Worm (Caenorhabditis elegans) whole organism, dauer: ENCODE measurements around the gene gut-2.

ENCODE experiments used
- unc-62 ChIP-seq: sonication (generic microtip); optimal IDR thresholded peaks from 2 replicates; lab custom pipeline; 2017; ENCODE audit warnings: missing biosample characterization, missing genetic modification reagents, missing genetic modification characterization

gut-2 gene

DNA sequence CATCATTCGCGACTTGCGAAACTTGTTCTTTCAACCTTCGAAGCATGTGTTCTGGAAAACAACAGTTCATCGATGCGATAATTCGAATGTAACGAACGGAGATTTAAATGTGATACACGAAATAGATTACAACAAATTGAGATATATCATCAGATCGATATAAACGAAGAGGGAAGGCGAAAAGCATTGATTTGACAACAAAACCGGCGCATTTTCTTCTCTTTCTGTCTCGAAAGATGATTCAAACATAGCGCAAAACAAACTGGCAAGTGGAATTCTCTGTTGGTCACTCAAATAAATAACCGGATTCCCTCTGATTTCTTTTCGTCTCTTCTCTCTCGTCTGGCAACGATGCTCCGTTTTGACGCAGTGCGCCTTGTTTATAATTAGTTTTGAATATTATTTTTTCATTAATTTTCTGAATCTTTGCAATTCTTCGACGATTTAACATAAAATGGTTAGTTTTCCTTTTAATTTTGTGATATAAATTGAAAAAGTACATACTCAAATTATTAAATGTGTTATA lies at the start of gene gut-2, which contains the start of gene eea-1:
Gene gut-2 (plus strand): TSS at position 369 of the 526 bp plus-strand sequence.
Gene eea-1 (minus strand): TSS at position 51 of the 526 bp plus-strand sequence.
- TF ChIP-seq unc-62 (GFP tag; lab: Kevin White, UChicago) = no peak

DNA sequence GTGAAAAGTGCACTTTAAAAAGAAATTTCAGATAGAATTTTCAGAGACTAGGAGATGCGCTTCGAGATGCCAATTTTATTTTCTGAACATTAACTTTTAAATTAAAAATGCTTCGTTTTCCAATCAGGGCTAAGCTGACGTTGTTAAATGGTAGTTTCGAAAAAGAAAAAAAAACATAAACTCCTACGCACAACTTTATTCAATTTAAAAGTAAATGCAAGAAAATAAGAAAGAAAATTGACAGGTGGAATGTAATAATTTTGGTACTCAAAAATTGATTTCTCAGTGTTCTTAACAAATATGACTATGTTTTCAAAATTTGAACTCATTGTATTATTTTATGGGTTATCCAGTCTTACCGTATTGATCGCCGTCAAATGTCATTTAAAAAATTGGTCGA lies 44.2 kb upstream of the gut-2 start, which contains the start of gene lurp-2:
Gene lurp-2 (plus strand): TSS at position 301 of the 400 bp plus-strand sequence.
- no peak for TF ChIP-seq unc-62 (GFP tag; lab: Kevin White, UChicago)

DNA sequence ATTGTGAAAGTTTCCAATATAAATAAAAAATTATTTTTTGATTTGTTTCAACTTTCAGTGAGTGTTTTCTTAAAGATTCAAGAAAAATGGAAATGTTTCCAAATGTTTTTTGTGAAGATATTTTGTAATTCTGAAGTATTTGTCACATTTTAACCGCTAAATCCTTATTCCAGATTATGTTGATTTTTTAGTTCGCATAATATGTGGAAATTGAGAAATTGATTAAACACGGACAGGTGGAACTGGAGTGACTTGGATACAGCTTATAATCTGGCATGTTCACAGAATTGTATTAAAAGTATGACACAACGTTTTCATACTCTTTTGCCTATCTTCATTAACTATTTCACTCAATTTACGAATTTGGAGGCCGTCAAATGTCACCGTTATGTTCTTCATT lies 42.0 kb upstream of the gut-2 start, which contains the start of gene lurp-3:
Gene lurp-3 (plus strand): TSS at position 301 of the 400 bp plus-strand sequence.
- TF ChIP-seq unc-62 (GFP tag; lab: Kevin White, UChicago) = no peak

DNA sequence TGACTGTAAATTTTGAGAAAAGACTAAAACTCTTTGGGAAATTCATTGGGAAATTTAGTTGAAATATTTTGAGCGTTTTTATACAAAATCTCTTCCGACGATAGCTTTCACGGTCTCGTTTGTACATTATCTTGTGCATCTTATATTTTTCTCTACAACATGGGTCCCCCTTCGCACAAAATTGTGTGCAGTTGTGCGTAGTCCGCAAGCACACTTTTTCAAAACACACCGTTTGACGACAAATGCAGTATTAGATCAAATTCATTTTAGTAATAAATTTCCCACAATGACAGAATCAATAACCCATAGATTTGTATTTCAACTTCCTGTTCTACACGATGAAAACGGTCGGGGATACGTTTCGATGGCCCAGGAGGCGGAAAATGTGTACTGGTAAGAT lies 39.6 kb upstream of the gut-2 start, which contains the start of gene F25H9.2:
Gene F25H9.2 (plus strand): TSS at position 226 of the 400 bp plus-strand sequence.
- TF ChIP-seq unc-62 (GFP tag; lab: Kevin White, UChicago) = no peak

DNA sequence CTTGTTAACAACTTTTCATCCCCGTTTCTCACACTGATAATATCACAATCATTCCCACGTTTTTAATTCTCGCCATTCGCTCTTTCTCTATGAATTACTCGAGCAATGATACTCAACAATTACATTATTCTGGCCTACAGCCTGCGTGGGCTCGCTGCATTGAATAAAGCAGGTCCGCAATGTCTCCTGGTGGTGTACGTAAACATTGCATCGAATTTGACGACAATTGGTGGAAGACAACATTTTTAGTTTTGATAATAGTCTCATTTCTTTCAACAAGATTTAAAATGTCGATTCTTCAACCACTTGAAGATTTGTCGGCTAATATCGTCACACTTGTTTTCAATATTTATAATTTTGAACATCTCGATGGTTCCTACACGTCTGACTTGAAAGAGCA lies 38.2 kb upstream of the gut-2 start, which contains the start of gene bath-39:
Gene bath-39 (plus strand): TSS at position 137 of the 400 bp plus-strand sequence.
- no peak for TF ChIP-seq unc-62 (GFP tag; lab: Kevin White, UChicago)

DNA sequence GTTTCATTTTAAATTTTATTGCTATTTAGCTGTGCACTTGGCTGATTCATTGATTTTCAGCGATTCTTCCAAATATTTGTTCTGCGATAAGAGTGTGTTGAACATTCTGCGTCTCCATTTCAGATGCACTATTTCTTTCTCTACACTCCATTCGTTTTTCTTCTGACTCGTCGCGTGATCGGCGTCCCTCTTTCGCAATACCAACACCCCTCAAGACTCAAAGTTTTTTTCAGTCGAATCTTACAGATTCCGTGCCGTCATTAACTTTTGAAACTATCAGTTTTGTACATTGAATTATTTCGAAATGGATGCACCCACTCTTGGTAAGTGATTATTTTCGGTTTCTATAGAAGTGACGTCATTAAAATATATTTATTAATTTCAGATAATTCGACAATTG lies 34.5 kb upstream of the gut-2 start, which contains the start of gene frm-10:
Gene frm-10 (plus strand): TSS at position 234 of the 400 bp plus-strand sequence.
- no peak for TF ChIP-seq unc-62 (GFP tag; lab: Kevin White, UChicago)

DNA sequence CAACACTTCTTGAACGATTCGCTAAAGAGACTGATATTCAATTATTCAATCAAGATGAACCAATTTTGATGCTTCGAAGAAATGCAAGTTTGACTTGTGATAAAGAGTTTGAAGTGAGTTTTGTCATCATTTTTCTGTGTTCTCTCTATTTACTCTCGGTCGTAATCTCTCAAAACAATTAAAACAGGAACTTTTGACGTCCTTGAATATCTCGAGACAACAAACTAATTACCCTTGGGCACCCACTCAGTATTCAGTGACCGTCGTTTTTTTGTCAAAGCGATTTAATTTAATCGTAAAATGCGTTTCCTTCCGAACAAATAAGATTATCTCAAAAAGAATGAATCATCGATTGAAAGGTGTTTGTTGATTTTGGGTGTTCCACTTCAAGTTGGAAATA lies 33.4 kb upstream of the gut-2 start:
- TF ChIP-seq unc-62 (GFP tag; lab: Kevin White, UChicago) = no peak

DNA sequence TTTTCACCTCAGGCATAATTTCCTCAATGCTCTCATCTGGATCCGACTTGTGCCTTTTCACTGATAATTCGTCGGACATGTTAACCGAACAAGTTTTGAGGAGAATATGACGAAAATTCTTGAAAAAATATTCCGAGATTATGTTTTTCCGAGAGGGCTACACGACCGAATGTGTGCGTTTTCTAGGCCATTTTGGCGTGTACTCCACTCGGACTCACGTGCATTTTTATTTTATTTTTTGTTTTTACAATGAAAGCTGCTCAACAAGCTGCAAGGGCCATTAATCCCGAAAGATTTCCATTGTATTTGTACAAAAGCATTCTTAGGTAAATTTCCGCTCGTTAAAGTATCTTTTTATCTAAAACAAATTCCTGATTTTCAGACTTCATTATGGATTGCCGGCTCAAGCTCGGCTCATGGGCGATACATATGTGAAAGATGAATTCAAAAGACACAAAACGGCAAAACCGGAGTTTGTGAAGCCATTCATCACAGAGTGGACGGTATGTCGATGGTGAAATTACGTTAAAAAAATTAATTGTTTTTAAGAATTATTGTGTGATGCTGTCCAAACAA lies 29.2 kb upstream of the gut-2 start, which contains the start of the genes F25H9.6 and F25H9.7:
Gene F25H9.6 (minus strand): TSS at position 172 of the 576 bp plus-strand sequence.
Gene F25H9.7 (plus strand): TSS at position 187 of the 576 bp plus-strand sequence.
- TF ChIP-seq unc-62 (GFP tag; lab: Kevin White, UChicago) = no peak

DNA sequence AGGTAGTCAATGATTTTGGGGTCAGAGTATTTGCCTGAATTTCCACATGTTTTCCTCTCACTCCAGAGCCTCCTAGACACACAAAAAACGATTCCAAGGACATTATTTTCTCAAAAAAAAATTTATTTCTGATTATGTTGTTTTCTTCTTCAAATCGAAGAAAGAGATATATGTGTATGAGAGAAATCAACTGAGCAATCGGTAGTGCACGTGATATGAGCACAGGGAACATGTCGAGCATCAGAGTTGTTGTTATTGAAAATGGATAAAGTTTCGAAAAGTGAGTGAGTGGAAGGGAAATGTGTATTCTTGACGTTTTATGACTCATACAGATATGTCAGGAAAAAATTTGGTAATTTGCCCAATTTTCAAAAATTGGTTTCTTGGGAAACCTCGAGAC lies 25.4 kb upstream of the gut-2 start:
- TF ChIP-seq unc-62 (GFP tag; lab: Kevin White, UChicago) = no peak

DNA sequence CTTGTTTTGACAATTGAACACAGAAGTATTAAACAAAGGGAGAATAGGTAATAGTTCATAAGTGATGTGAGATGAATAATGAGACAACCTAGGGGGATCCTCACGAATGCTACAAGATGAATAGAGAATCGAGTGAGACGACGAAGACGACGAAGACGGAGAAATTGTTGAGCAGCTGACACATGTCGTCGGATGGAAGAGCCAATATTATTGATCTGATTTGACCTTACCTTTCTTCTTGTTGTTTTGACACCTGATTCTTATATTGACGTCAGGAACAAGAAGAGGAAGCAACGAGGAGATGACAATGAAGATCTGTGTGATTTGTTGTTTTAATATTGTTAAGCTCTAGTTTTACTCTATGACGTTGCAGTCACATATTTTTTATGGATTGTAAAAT lies 24.0 kb upstream of the gut-2 start, which contains the start of gene T10G3.1:
Gene T10G3.1 (minus strand): TSS at position 213 of the 400 bp plus-strand sequence.
- no peak for TF ChIP-seq unc-62 (GFP tag; lab: Kevin White, UChicago)

DNA sequence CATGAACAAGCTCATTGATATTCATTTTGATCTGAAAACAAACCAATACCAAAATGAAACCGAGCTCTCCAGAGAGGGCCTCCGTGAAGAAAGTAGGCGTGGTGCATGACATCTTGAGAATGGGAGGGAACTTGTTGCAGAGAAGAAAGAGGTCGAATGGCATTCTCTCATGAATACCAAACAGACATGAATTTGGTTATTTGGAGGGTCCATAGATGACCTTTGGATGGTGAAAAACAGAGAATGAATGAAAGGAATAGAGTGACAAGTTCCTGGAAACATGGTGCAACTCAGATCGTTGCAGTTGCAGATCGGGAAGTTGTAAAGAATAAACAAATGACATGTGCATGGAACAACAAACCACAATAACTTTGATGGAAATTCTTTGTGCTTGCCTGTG lies 21.1 kb upstream of the gut-2 start, which contains the start of gene T10G3.8:
Gene T10G3.8 (minus strand): TSS at position 101 of the 400 bp plus-strand sequence.
- TF ChIP-seq unc-62 (GFP tag; lab: Kevin White, UChicago) = no peak

DNA sequence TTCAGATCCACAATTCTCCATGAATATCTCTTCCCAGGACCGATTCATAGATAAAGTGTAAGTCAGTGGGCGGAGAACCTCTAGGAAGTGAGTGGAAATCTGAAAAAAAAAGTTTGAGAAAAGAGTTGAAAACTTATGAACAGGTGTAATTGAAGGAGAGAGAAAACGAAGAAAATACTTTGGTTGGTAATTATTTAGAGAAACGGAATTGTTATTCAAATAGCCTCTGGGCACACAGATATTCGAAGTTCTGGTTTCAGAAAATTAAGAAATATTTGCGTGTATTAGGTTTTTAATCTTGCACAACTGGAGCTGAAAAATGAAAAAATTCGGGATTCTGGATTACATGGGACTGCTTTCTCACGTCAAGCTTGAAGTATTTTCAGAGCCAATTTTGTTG lies 17.7 kb upstream of the gut-2 start, which contains the start of gene T10G3.2:
Gene T10G3.2 (minus strand): TSS at position 101 of the 400 bp plus-strand sequence.
- TF ChIP-seq unc-62 (GFP tag; lab: Kevin White, UChicago) = no peak

DNA sequence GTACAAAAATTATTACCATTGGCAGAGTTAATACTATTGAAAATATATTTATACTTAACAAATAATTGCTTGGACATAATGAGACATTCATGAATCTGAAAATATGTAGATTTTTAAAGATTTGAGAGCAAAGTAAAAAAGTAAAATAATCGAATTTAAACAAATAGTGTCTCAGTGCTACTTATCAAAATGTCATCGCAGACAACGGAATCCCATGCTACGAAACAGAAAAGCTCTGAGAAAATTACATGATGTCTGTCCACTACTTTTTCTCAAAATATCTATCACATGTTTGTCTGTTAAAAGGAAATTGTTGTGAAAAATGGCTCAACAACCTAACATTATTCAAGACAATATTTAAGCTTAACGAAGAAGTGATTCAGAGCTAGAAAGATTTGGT lies 13.2 kb upstream of the gut-2 start, which contains the start of gene T10G3.4:
Gene T10G3.4 (minus strand): TSS at position 101 of the 400 bp plus-strand sequence.
- no peak for TF ChIP-seq unc-62 (GFP tag; lab: Kevin White, UChicago)

DNA sequence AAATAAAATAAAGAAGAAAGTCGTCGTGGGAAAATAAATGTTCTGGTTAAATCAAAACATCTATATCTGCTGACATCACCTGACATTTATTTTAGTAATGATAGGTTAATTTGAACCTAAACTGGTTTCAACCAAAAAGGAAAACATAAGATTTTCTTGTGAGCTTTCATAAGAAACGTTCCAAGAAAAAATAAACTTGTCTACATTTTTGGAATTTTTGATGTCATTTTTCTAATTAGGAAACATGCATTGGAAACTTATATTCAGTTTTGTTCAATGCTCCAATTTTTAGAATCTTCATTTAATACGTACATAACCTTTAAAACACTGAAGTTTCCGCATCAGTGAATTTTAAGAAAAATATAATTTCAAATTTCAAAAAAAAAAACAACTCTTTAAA lies 11.8 kb upstream of the gut-2 start:
- no peak for TF ChIP-seq unc-62 (GFP tag; lab: Kevin White, UChicago)

DNA sequence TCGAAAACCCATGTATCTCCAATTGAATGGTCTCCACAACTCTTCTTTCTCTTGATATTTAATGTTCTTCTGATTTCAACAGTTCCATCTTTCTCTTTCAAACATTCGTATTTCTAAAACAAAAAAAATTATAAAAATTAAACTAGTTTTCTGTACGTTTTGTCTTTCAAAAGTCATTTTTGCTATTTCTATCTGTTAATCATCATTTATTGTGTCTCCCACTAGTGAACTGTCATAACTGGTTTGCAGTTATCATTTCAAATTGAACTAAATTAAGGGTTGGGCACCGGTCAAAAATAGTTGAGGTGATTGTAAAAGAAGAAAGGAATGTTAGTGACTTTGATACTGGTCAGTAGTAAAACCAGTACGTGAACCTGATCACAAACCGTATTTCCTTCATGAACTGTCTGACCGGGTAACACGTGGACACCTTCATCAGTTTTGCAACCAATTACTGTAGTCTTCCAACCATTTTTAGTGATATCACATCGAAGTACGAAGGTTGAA lies 9.1 kb upstream of the gut-2 start:
- TF ChIP-seq unc-62 (GFP tag; lab: Kevin White, UChicago) = no peak

DNA sequence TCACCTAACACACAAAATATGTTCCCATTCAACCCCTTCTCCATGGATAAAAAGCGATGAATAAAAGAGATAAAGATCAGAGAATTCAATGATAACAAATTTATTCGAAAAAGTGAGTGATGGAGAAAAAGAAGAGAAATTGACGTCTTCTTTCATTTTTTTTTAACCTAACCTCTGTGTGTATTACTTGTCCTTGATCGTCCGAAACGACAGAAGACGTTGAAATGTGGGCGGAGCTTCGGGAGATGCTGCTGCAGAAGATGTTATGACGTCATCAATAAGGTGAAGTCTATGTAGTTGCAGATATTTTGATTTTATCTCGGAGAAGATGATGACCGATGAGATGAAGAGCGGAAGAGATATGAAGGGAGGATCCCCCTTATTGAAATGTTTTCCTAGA lies 7.7 kb upstream of the gut-2 start, which contains the start of gene T10G3.3:
Gene T10G3.3 (minus strand): TSS at position 370 of the 400 bp plus-strand sequence.
- no peak for TF ChIP-seq unc-62 (GFP tag; lab: Kevin White, UChicago)
